Fruit fly (Drosophila melanogaster): ENCODE measurements around the gene Sqor.

DNA sequence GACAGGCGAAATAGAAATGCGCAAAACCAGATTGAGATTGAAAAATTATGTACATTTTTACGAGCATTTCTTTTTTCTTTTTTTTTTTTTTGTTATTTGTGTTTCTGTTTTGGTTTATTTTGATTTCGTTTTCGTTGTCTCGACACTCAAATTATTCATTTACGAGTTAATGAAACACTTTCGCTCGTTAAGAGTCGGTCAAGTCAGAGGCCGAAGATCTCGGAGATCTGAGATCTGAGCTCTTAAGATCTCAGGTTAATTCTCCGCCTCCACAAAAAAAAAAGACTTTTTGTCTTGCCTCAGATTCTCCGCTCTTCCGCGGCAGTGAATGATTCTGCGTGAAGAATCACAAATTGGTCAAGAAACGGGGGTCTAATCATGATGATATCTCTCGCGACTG is 25.9 kb downstream of the Sqor start:
- TF ChIP-seq psq (optimal IDR thresholded peaks at IDR 0.05) (no peak), insv (optimal IDR thresholded peaks at IDR 0.05) (no peak), ttk (optimal IDR thresholded peaks at IDR 0.05) (no peak), Myc (optimal IDR thresholded peaks at IDR 0.05) (no peak), Sin3A (optimal IDR thresholded peaks at IDR 0.05) (no peak), h (optimal IDR thresholded peaks at IDR 0.05) (no peak)

Measured in Kc167 (cell line).